Worm (Caenorhabditis elegans): ENCODE results near the gene Y37H2A.13.

The Y37H2A.13 gene

ce11 chrV:18184910-18185309 is 42.3 kb downstream of the Y37H2A.13 start, which contains the start of gene C31G12.3:
Gene C31G12.3 (plus strand): TSS chrV:18185210.
- no peak for TF ChIP-seq atf-7 (tag; optimal IDR thresholded peaks at IDR 0.05)
- no peak for TF ChIP-seq egl-18 (GFP tag; IDR thresholded peaks at IDR 0.05)
- TF ChIP-seq hsf-1 (GFP tag; IDR thresholded peaks at IDR 0.05) = no peak
- TF ChIP-seq fkh-3 (tag; optimal IDR thresholded peaks at IDR 0.05) = no peak
- no peak for TF ChIP-seq cebp-1 (GFP tag; IDR thresholded peaks at IDR 0.05)
- no peak for TF ChIP-seq cebp-1 (tag; optimal IDR thresholded peaks at IDR 0.05)
- TF ChIP-seq ceh-79 (tag; optimal IDR thresholded peaks at IDR 0.05) = no peak
- no peak for TF ChIP-seq Y56A3A.18 (GFP tag; IDR thresholded peaks at IDR 0.05)
- TF ChIP-seq F57A8.1 (GFP tag; optimal IDR thresholded peaks at IDR 0.05) = no peak
- no peak for TF ChIP-seq F39B2.1 (GFP tag; IDR thresholded peaks at IDR 0.05)
- TF ChIP-seq dpff-1 (tag; optimal IDR thresholded peaks at IDR 0.05) = no peak
- TF ChIP-seq ztf-22 (GFP tag; optimal IDR thresholded peaks at IDR 0.05) = no peak
- TF ChIP-seq lin-54 (GFP tag; optimal IDR thresholded peaks at IDR 0.05) = no peak
- TF ChIP-seq ztf-3 (GFP tag; optimal IDR thresholded peaks at IDR 0.05) = no peak
- TF ChIP-seq snpc-1.3 (tag; optimal IDR thresholded peaks at IDR 0.05; ENCODE audit: insufficient read depth) = no peak
- TF ChIP-seq madf-8 (GFP tag; conservative IDR thresholded peaks at IDR 0.05) = no peak
- no peak for TF ChIP-seq unc-62 (GFP tag; optimal IDR thresholded peaks at IDR 0.05)

ce11 chrV:18188328-18188727 is 45.7 kb downstream of the Y37H2A.13 start, which contains the start of gene clec-245:
Gene clec-245 (minus strand): TSS chrV:18188428.
- no peak for TF ChIP-seq atf-7 (tag; optimal IDR thresholded peaks at IDR 0.05)
- no peak for TF ChIP-seq ztf-22 (GFP tag; optimal IDR thresholded peaks at IDR 0.05)
- TF ChIP-seq ets-4 (GFP tag; optimal IDR thresholded peaks at IDR 0.05) = no peak
- TF ChIP-seq Y56A3A.18 (GFP tag; IDR thresholded peaks at IDR 0.05) = no peak
- no peak for TF ChIP-seq athp-1 (tag; optimal IDR thresholded peaks at IDR 0.05)
- TF ChIP-seq nhr-179 (tag; optimal IDR thresholded peaks at IDR 0.05) = no peak
- TF ChIP-seq F39B2.1 (GFP tag; IDR thresholded peaks at IDR 0.05) = no peak
- no peak for TF ChIP-seq hlh-12 (tag; optimal IDR thresholded peaks at IDR 0.05)
- TF ChIP-seq zim-3 (tag; optimal IDR thresholded peaks at IDR 0.05) = no peak
- TF ChIP-seq K12H6.12 (tag; optimal IDR thresholded peaks at IDR 0.05) = no peak

DNA sequence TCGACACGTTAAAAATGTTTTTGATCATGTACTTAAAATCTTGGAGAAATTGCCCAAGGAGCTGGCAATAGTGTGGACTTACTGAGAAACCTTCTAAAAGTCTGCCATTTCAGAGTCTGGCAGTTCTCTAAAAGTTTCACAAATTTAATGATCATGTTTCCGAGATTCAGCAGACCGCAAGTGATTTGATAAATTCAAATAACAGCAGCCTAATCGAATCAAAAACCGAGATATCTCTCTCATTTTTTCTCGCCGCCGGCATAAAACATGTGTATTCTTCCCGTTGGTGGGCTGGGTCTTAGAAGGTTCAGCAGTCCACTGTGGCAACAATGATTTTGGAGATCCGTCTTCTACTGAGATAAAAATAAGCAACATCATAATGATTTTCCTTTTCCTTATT is 46.5 kb downstream of the Y37H2A.13 start, which contains the start of gene clec-246:
Gene clec-246 (plus strand): TSS at position 301 of the 400 bp plus-strand sequence.
- TF ChIP-seq ztf-3 (GFP tag; optimal IDR thresholded peaks at IDR 0.05) (no peak), lin-35 (GFP tag; optimal IDR thresholded peaks at IDR 0.05) (no peak), ztf-18 (tag; optimal IDR thresholded peaks at IDR 0.05) (no peak), F10E7.11 (tag; optimal IDR thresholded peaks at IDR 0.05) (no peak), T07F8.4 (tag; optimal IDR thresholded peaks at IDR 0.05) (no peak), zim-3 (tag; optimal IDR thresholded peaks at IDR 0.05) (no peak), hsf-1 (GFP tag; IDR thresholded peaks at IDR 0.05) (no peak)

DNA sequence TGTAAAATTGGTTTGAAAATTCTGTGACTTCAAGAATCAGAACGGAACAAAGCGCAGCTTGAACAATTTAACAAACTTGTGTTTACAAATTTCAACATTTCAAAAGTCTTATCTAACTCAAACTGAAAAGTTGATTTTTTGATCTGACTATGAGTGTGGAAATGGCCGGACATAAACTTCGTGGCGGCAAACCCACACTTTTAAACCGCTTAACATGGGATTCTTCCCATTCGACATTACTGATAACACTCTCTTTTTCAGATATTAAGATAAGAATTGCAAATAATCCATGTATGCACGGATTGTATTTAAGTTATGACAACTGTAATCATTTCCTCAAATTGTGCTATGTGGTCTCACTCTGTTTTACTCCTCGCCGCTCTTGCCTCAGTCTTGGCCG is 48.5 kb downstream of the Y37H2A.13 start, which contains the start of gene clec-42:
Gene clec-42 (plus strand): TSS at position 285 of the 400 bp plus-strand sequence.
- TF ChIP-seq nhr-90 (tag; optimal IDR thresholded peaks at IDR 0.05) (no peak), zfh-2 (GFP tag; conservative IDR thresholded peaks at IDR 0.05) (no peak), lag-1 (GFP tag; IDR thresholded peaks at IDR 0.05) (no peak), rpc-1 (optimal IDR thresholded peaks at IDR 0.05) (no peak), rpc-1 (tag; optimal IDR thresholded peaks at IDR 0.05) (no peak), ceh-27 (GFP tag; optimal IDR thresholded peaks at IDR 0.05) (no peak), ztf-25 (GFP tag; IDR thresholded peaks at IDR 0.05) (no peak), attf-5 (GFP tag; optimal IDR thresholded peaks at IDR 0.05) (no peak), sdz-38 (tag; optimal IDR thresholded peaks at IDR 0.05) (no peak), lin-40 (tag; optimal IDR thresholded peaks at IDR 0.05) (no peak), egl-18 (GFP tag; IDR thresholded peaks at IDR 0.05) (no peak), nhr-80 (tag; optimal IDR thresholded peaks at IDR 0.05) (no peak)

Data from whole organism, young adult.